Worm (Caenorhabditis elegans) whole organism, midembryonic: ENCODE measurements around the gene fbxl-1.

Source experiments
- T22C8.4 ChIP-seq: fragments of 200-800 bp; sonication (Bioruptor generic); IDR thresholded peaks from 2 replicates; pipeline ENCODE4 v1.3.6; 2022; ENCODE audit warnings: missing genetic modification characterization, missing compliant biosample characterization
- cog-1 ChIP-seq: sonication (generic microtip); optimal IDR thresholded peaks from 2 replicates; lab custom pipeline; 2016; ENCODE audit warnings: missing genetic modification characterization, missing compliant biosample characterization
- flt-1 ChIP-seq: fragments of 200-800 bp; sonication (Bioruptor generic); IDR thresholded peaks from 2 replicates; pipeline ENCODE4 v1.3.6; 2022; ENCODE audit warnings: missing genetic modification characterization, missing compliant biosample characterization
- klf-2 ChIP-seq: fragments of 200-800 bp; sonication (Bioruptor generic); conservative IDR thresholded peaks from 2 replicates; pipeline ENCODE4 v1.3.6; 2022; ENCODE audit warnings: missing genetic modification reagents, missing genetic modification characterization, missing compliant biosample characterization
- ref-1 ChIP-seq: fragments of 200-800 bp; sonication (Bioruptor generic); conservative IDR thresholded peaks from 2 replicates; pipeline ENCODE4 v1.3.6; 2022; ENCODE audit warnings: missing genetic modification reagents, missing genetic modification characterization, missing compliant biosample characterization
- tab-1 ChIP-seq: fragments of 200-800 bp; sonication (Bioruptor generic); IDR thresholded peaks from 2 replicates; pipeline ENCODE4 v1.3.6; 2022; ENCODE audit warnings: missing genetic modification characterization, missing compliant biosample characterization
- ztf-23 ChIP-seq: fragments of 200-800 bp; sonication (Bioruptor generic); IDR thresholded peaks from 2 replicates; pipeline ENCODE4 v1.3.6; 2022; ENCODE audit warnings: missing genetic modification reagents, missing genetic modification characterization, missing compliant biosample characterization

ce11 chrIII:8216224-8216623 is 11.4 kb upstream of the fbxl-1 start, which contains the start of gene unc-86:
- TF ChIP-seq T22C8.4 (GFP tag; lab: Robert Waterston, UW) (no peak), cog-1 (tag; lab: Kevin White, UChicago) (no peak), ztf-23 (GFP tag; lab: Robert Waterston, UW) (no peak), ref-1 (GFP tag; lab: Robert Waterston, UW) (no peak), tab-1 (GFP tag; lab: Robert Waterston, UW) (no peak), flt-1 (GFP tag; lab: Robert Waterston, UW) (no peak), klf-2 (no peak)
